ENCODE assay signal across 5 worm cellular contexts in the genomic region with DNA sequence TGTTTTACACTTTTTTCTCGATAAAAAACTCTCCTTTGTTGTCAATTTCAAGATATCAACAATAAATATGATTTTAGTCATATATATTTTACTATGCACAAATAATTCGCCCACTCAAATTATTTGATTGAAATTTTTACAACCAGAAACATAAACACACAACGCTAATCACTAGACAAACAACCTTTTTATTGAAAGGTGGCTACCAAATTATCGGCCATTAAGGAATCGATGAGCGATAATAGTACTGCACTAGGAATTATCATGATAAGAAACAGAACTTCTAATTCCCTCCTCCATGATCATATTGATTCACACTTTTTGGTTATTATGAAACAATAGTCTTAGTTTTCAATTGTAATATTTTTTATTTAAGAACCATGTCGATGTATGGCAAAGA.
TF ChIP-seq lines count a peak whose summit lies in the region.

TSS of gene C42D8.1 (plus strand) at position 377 of the 400 bp plus-strand sequence.

TF ChIP-seq in whole organism, L1 larva, 84 proteins besides CTCF, POLR2A, EP300 and RAD21:
- TF ChIP-seq elt-2 (tag; optimal IDR thresholded peaks at IDR 0.05; lab: Kevin White, UChicago) = peak; percentile 81
- TF ChIP-seq mep-1 (tag; optimal IDR thresholded peaks at IDR 0.05; lab: Kevin White, UChicago) = no peak

TF ChIP-seq in whole organism, L2 larva, 48 proteins besides CTCF, POLR2A, EP300 and RAD21:
- TF ChIP-seq gmeb-1 (tag; optimal IDR thresholded peaks at IDR 0.05; lab: Kevin White, UChicago) (no peak), skn-1 (tag; optimal IDR thresholded peaks at IDR 0.05; lab: Kevin White, UChicago) (no peak), crh-2 (tag; optimal IDR thresholded peaks at IDR 0.05; lab: Kevin White, UChicago) (peak; percentile 18), lin-39 (tag; optimal IDR thresholded peaks at IDR 0.05; lab: Kevin White, UChicago) (no peak), lin-13 (GFP tag; optimal IDR thresholded peaks at IDR 0.05; lab: Kevin White, UChicago) (no peak), sma-9 (GFP tag; optimal IDR thresholded peaks at IDR 0.05; lab: Kevin White, UChicago) (peak; percentile 22), sma-9 (tag; optimal IDR thresholded peaks at IDR 0.05; lab: Kevin White, UChicago) (no peak), ceh-16 (tag; optimal IDR thresholded peaks at IDR 0.05; lab: Kevin White, UChicago) (no peak), nhr-129 (tag; optimal IDR thresholded peaks at IDR 0.05; lab: Kevin White, UChicago) (no peak), fos-1 (tag; optimal IDR thresholded peaks at IDR 0.05; lab: Kevin White, UChicago) (peak; percentile 83)

TF ChIP-seq in whole organism, L3 larva, 47 proteins besides CTCF, POLR2A, EP300 and RAD21:
- peak; percentile 89 for TF ChIP-seq pqm-1 (tag; optimal IDR thresholded peaks at IDR 0.05; lab: Kevin White, UChicago)
- TF ChIP-seq pha-4 (tag; optimal IDR thresholded peaks at IDR 0.05; lab: Kevin White, UChicago) = peak; percentile 35
- TF ChIP-seq lin-39 (tag; optimal IDR thresholded peaks at IDR 0.05; lab: Kevin White, UChicago) = no peak
- peak; percentile 84 for TF ChIP-seq elt-2 (tag; optimal IDR thresholded peaks at IDR 0.05; lab: Kevin White, UChicago)

TF ChIP-seq in whole organism, L4 larva, 104 proteins besides CTCF, POLR2A, EP300 and RAD21:
- peak; percentile 96 for TF ChIP-seq pqm-1 (tag; optimal IDR thresholded peaks at IDR 0.05; lab: Kevin White, UChicago)
- TF ChIP-seq php-3 (GFP tag; IDR thresholded peaks at IDR 0.05; lab: Robert Waterston, UW) = peak; percentile 82
- no peak for TF ChIP-seq nhr-102 (tag; optimal IDR thresholded peaks at IDR 0.05; lab: Kevin White, UChicago)
- TF ChIP-seq hlh-11 (tag; optimal IDR thresholded peaks at IDR 0.05; lab: Kevin White, UChicago) = peak; percentile 53
- TF ChIP-seq daf-16 (GFP tag; optimal IDR thresholded peaks at IDR 0.05; lab: Kevin White, UChicago) = no peak
- TF ChIP-seq daf-16 (tag; optimal IDR thresholded peaks at IDR 0.05; lab: Kevin White, UChicago) = peak; percentile 96
- no peak for TF ChIP-seq duxl-1 (tag; optimal IDR thresholded peaks at IDR 0.05; lab: Kevin White, UChicago; ENCODE audit: poor library complexity)
- 0 out of 2 replicates have a peak, but pooled peaks have one; percentile 25 for TF ChIP-seq dmd-6 (GFP tag; IDR thresholded peaks at IDR 0.05; lab: Robert Waterston, UW)
- TF ChIP-seq unc-62 (GFP tag; optimal IDR thresholded peaks at IDR 0.05 in 1 of 2; lab: Kevin White, UChicago) = peak in 1 of 2 experiments; percentile 45
- no peak for TF ChIP-seq unc-62 (tag; optimal IDR thresholded peaks at IDR 0.05; lab: Kevin White, UChicago)
- TF ChIP-seq dve-1 (tag; optimal IDR thresholded peaks at IDR 0.05; lab: Kevin White, UChicago; ENCODE audit: insufficient read depth) = peak; percentile 73
- TF ChIP-seq unc-39 (tag; optimal IDR thresholded peaks at IDR 0.05; lab: Kevin White, UChicago) = no peak
- peak; percentile 67 for TF ChIP-seq nhr-28 (tag; optimal IDR thresholded peaks at IDR 0.05; lab: Kevin White, UChicago)

TF ChIP-seq in whole organism, young adult, 124 proteins besides CTCF, POLR2A, EP300 and RAD21:
- peak; percentile 64 for TF ChIP-seq nhr-80 (tag; optimal IDR thresholded peaks at IDR 0.05; lab: Kevin White, UChicago)
- no peak for TF ChIP-seq aptf-2 (GFP tag; conservative IDR thresholded peaks at IDR 0.05; lab: Robert Waterston, UW)
